Worm (Caenorhabditis elegans) whole organism, early embryonic: Measurements from ENCODE around the gene F09B9.5.

ENCODE experiments used
- F13C5.2 ChIP-seq: sonication (generic microtip); optimal IDR thresholded peaks from 2 replicates; lab custom pipeline; 2017; ENCODE audit warnings: mild to moderate bottlenecking, missing genetic modification characterization, inconsistent platforms, missing compliant biosample characterization
- aly-1 ChIP-seq: sonication (generic microtip); optimal IDR thresholded peaks from 2 replicates; lab custom pipeline; 2016; ENCODE audit warnings: missing genetic modification characterization, missing compliant biosample characterization
- ama-1 ChIP-seq: fragments of 150-350 bp; optimal IDR thresholded peaks from 2 replicates; lab custom pipeline; 2014
- hmg-4 ChIP-seq: fragments of 200-800 bp; sonication (Bioruptor generic); optimal IDR thresholded peaks from 2 replicates; lab custom pipeline; 2018; ENCODE audit warnings: mild to moderate bottlenecking, missing genetic modification characterization, missing compliant biosample characterization
- hnd-1 ChIP-seq: sonication (generic microtip); optimal IDR thresholded peaks from 2 replicates; lab custom pipeline; 2016; ENCODE audit warnings: missing genetic modification characterization, missing compliant biosample characterization
- scrt-1 ChIP-seq: fragments of 200-800 bp; sonication (Bioruptor generic); IDR thresholded peaks from 2 replicates; pipeline ENCODE4 v1.3.6; 2022; ENCODE audit warnings: missing genetic modification characterization, missing compliant biosample characterization
- sea-1 ChIP-seq: fragments of 200-800 bp; sonication (Bioruptor generic); conservative IDR thresholded peaks from 2 replicates; pipeline ENCODE4 v1.3.6; 2022; ENCODE audit warnings: missing genetic modification characterization, missing compliant biosample characterization
- tbx-11 ChIP-seq: fragments of 200-800 bp; sonication (Bioruptor generic); IDR thresholded peaks from 2 replicates; pipeline ENCODE4 v1.3.6; 2022; ENCODE audit warnings: missing genetic modification characterization, missing compliant biosample characterization
- tbx-37 ChIP-seq: fragments of 200-800 bp; sonication (Bioruptor generic); conservative IDR thresholded peaks from 2 replicates; pipeline ENCODE4 v1.3.6; 2022; ENCODE audit warnings: missing genetic modification reagents, missing genetic modification characterization, missing compliant biosample characterization

DNA sequence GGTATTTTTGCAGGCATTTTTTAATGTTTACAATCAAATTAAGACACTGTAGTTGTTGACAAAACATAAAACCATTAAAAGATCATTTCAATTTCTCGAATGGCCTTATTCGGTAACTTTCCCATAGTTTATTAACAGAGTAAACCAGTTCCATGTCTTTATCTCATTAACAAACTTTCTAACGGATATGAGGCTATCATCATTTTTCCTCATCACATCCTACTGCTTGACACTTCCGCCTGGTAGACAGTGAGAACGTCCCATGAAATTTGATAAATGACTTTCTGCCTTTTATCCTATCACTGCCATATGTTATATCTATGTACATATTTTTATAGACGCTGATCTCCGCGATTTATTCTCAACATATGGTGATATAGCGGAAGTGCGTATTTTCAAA, 16.0 kb downstream of the F09B9.5 start:
- TF ChIP-seq ama-1 (lab: Kevin White, UChicago): no peak
- TF ChIP-seq tbx-11 (GFP tag; lab: Robert Waterston, UW): no peak
- no peak for TF ChIP-seq scrt-1 (GFP tag; lab: Robert Waterston, UW)
- no peak for TF ChIP-seq hnd-1
- no peak for TF ChIP-seq F13C5.2 (tag; lab: Kevin White, UChicago)
- no peak for TF ChIP-seq hmg-4 (GFP tag; lab: Kevin White, UChicago)
- TF ChIP-seq sea-1: no peak
- no peak for TF ChIP-seq aly-1 (tag; lab: Kevin White, UChicago)
- no peak for TF ChIP-seq tbx-37 (GFP tag; lab: Robert Waterston, UW)
